Fruit fly (Drosophila melanogaster): ENCODE results near the gene Syx8.

- TF ChIP-seq CG14711 (tag; optimal IDR thresholded peaks at IDR 0.05) (no peak), kay (GFP tag; ENCODE audit: borderline replicate concordance) (no peak), toe (GFP tag; optimal IDR thresholded peaks at IDR 0.05) (no peak), Clk (GFP tag; optimal IDR thresholded peaks at IDR 0.05) (no peak), Hr96 (GFP tag; optimal IDR thresholded peaks at IDR 0.05) (no peak)
Measured at dm6 chr3L:16631844-16632537, 45.1 kb upstream of the Syx8 start.
